Fruit fly (Drosophila melanogaster) whole organism: ENCODE results near the gene CG14598.
A peak's percentile ranks its signal among the peaks of the same experiment; 100 is the strongest.

Source experiments
- CG8478 ChIP-seq: fragments of >200 bp; optimal IDR thresholded peaks from 2 replicates; lab custom pipeline; 2018; ENCODE audit warnings: inconsistent platforms
- Dll ChIP-seq: fragments of >200 bp; optimal IDR thresholded peaks from 2 replicates; lab custom pipeline; 2017
- EcR ChIP-seq, 2 experiments: fragments of >200 bp; optimal IDR thresholded peaks; 2 replicates each; lab custom pipeline; 2017; ENCODE audit warnings: missing biosample characterization in 2 of 2, missing genetic modification characterization in 2 of 2, missing genetic modification reagents in 2 of 2
- pan ChIP-seq: fragments of >200 bp; optimal IDR thresholded peaks from 2 replicates; lab custom pipeline; 2017
- psq ChIP-seq: fragments of >200 bp; optimal IDR thresholded peaks from 2 replicates; lab custom pipeline; 2017
- usp ChIP-seq: fragments of >200 bp; optimal IDR thresholded peaks from 2 replicates; lab custom pipeline; 2017; ENCODE audit warnings: missing biosample characterization, missing genetic modification characterization, mixed read lengths

DNA sequence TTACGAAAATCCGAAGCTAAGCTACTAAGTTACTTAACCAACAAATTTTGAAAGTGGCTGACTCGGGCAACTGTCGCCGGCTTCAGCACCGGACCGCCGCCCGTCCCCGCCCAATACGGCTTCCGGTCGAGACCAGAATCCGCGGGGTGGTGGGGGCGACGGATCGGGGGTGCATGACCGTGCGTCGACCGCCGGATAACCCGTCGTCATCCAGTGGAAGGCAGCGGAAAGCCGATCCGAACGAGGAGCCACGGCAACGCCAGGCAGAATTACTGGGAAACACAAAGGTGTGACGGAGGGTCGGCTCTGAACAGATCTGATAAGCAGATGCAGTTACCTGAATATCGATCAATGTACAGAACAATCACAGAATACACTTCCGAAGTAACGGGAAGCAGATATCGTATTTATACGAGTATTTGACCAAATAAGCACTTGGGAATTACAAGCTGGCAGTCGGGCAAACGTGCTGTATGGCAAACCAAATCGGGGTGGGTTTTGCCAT is 35.1 kb downstream of the CG14598 start:
- TF ChIP-seq pan (lab: Kevin White, UChicago) (no peak), usp (GFP tag; lab: Kevin White, UChicago) (no peak), Dll (lab: Kevin White, UChicago) (no peak), EcR (GFP tag; optimal IDR thresholded peaks at IDR 0.05; lab: Kevin White, UChicago) (peak; percentile 74 to 87), CG8478 (lab: Kevin White, UChicago) (no peak), psq (lab: Kevin White, UChicago) (no peak)
